Fruit fly (Drosophila melanogaster) whole organism, embryonic: ENCODE data around the gene CG9948.

Experiments used
- Abd-B ChIP-seq: fragments of 200-800 bp; sonication (Bioruptor generic); optimal IDR thresholded peaks from 2 replicates; lab custom pipeline; 2018; ENCODE audit warnings: missing biosample characterization, mild to moderate bottlenecking, missing genetic modification characterization, moderate library complexity
- Blimp-1 ChIP-seq: fragments of 200-800 bp; sonication (Bioruptor generic); optimal IDR thresholded peaks from 3 replicates; lab custom pipeline; 2018; ENCODE audit warnings: missing biosample characterization, missing genetic modification characterization, mild to moderate bottlenecking, moderate library complexity, missing genetic modification reagents
- CG10431 ChIP-seq: fragments of 200-800 bp; sonication (Bioruptor generic); optimal IDR thresholded peaks from 3 replicates; lab custom pipeline; 2018; ENCODE audit warnings: missing biosample characterization, mild to moderate bottlenecking, missing genetic modification characterization
- CG11093 ChIP-seq: fragments of 200-800 bp; sonication (Bioruptor generic); IDR thresholded peaks from 3 replicates; pipeline ENCODE4 v1.3.6; 2022; ENCODE audit warnings: missing biosample characterization, missing genetic modification characterization
- CG11695 ChIP-seq: fragments of 200-800 bp; sonication (Bioruptor generic); IDR thresholded peaks from 3 replicates; pipeline ENCODE4 v1.3.6; 2022; ENCODE audit warnings: missing biosample characterization, missing genetic modification characterization
- CG15011 ChIP-seq: fragments of 200-800 bp; sonication (Bioruptor generic); optimal IDR thresholded peaks from 3 replicates; lab custom pipeline; 2018; ENCODE audit warnings: missing biosample characterization, mild to moderate bottlenecking, missing genetic modification characterization
- CG15269 ChIP-seq: fragments of 200-800 bp; sonication (Bioruptor generic); optimal IDR thresholded peaks from 2 replicates; lab custom pipeline; 2018; ENCODE audit warnings: missing biosample characterization, mild to moderate bottlenecking, missing genetic modification characterization, moderate library complexity
- CG1603 ChIP-seq: fragments of 200-800 bp; sonication (Bioruptor generic); optimal IDR thresholded peaks from 2 replicates; lab custom pipeline; 2019; ENCODE audit warnings: missing biosample characterization, mild to moderate bottlenecking, missing genetic modification characterization, moderate library complexity
- CG1647 ChIP-seq: fragments of 200-800 bp; sonication (Bioruptor generic); optimal IDR thresholded peaks from 3 replicates; lab custom pipeline; 2016; ENCODE audit warnings: missing biosample characterization, missing genetic modification characterization
- CG17802 ChIP-seq: fragments of 200-800 bp; sonication (Bioruptor generic); optimal IDR thresholded peaks from 2 replicates; lab custom pipeline; 2018; ENCODE audit warnings: missing biosample characterization, mild to moderate bottlenecking, missing genetic modification characterization, moderate library complexity
- CG17829 ChIP-seq: fragments of 200-800 bp; optimal IDR thresholded peaks from 2 replicates; lab custom pipeline; 2019; ENCODE audit warnings: missing biosample characterization, mild to moderate bottlenecking, missing genetic modification characterization, moderate library complexity
- CG1832 ChIP-seq: fragments of 200-800 bp; sonication (Bioruptor generic); optimal IDR thresholded peaks from 2 replicates; lab custom pipeline; 2017; ENCODE audit warnings: missing biosample characterization, mild to moderate bottlenecking, missing genetic modification characterization, inconsistent platforms
- CG2202 ChIP-seq: fragments of 200-800 bp; sonication (Bioruptor generic); optimal IDR thresholded peaks from 2 replicates; lab custom pipeline; 2018; ENCODE audit warnings: missing biosample characterization, mild to moderate bottlenecking, missing genetic modification characterization
- CG30431 ChIP-seq: fragments of 200-800 bp; sonication (Bioruptor generic); optimal IDR thresholded peaks from 2 replicates; lab custom pipeline; 2017; ENCODE audit warnings: missing biosample characterization, missing genetic modification characterization
- CG31365 ChIP-seq: fragments of 200-800 bp; sonication (Bioruptor generic); optimal IDR thresholded peaks from 2 replicates; lab custom pipeline; 2018; ENCODE audit warnings: missing biosample characterization, mild to moderate bottlenecking, missing genetic modification characterization
- CG34422 ChIP-seq: fragments of 200-800 bp; sonication (Bioruptor generic); IDR thresholded peaks from 3 replicates; pipeline ENCODE4 v1.3.6; 2022; ENCODE audit warnings: missing biosample characterization, missing genetic modification characterization
- CG7357 ChIP-seq: fragments of 200-800 bp; sonication (Bioruptor generic); IDR thresholded peaks from 3 replicates; pipeline ENCODE4 v1.3.6; 2022; ENCODE audit warnings: missing biosample characterization, missing genetic modification characterization
- CG7786 ChIP-seq: fragments of 200-800 bp; sonication (Bioruptor generic); optimal IDR thresholded peaks from 2 replicates; lab custom pipeline; 2016; ENCODE audit warnings: missing biosample characterization, missing genetic modification characterization
- CG9797 ChIP-seq: fragments of 200-800 bp; sonication (Bioruptor generic); optimal IDR thresholded peaks from 3 replicates; lab custom pipeline; 2018; ENCODE audit warnings: missing biosample characterization, mild to moderate bottlenecking, missing genetic modification characterization
- CHES-1-like ChIP-seq: fragments of 200-800 bp; sonication (Bioruptor generic); optimal IDR thresholded peaks from 2 replicates; lab custom pipeline; 2016; ENCODE audit warnings: missing biosample characterization, missing genetic modification characterization
- Dad ChIP-seq: fragments of 200-800 bp; sonication (Bioruptor generic); optimal IDR thresholded peaks from 3 replicates; lab custom pipeline; 2016; ENCODE audit warnings: missing biosample characterization, missing genetic modification characterization
- Dip3 ChIP-seq: fragments of 200-800 bp; sonication (Bioruptor generic); optimal IDR thresholded peaks from 3 replicates; lab custom pipeline; 2016; ENCODE audit warnings: missing biosample characterization, missing genetic modification characterization
- Doc2 ChIP-seq: fragments of 200-800 bp; sonication (Bioruptor generic); IDR thresholded peaks from 2 replicates; pipeline ENCODE4 v1.3.6; 2022; ENCODE audit warnings: missing biosample characterization, missing genetic modification characterization
- Dref ChIP-seq: fragments of 200-800 bp; sonication (Bioruptor generic); IDR thresholded peaks from 2 replicates; pipeline ENCODE4 v1.3.6; 2022; ENCODE audit warnings: missing biosample characterization, missing genetic modification characterization
- ERR ChIP-seq: fragments of 200-800 bp; sonication (Bioruptor generic); optimal IDR thresholded peaks from 2 replicates; lab custom pipeline; 2016; ENCODE audit warnings: missing biosample characterization, missing genetic modification characterization
- Fer1 ChIP-seq: fragments of 200-800 bp; sonication (Bioruptor generic); optimal IDR thresholded peaks from 2 replicates; lab custom pipeline; 2017; ENCODE audit warnings: missing biosample characterization, mild to moderate bottlenecking, missing genetic modification characterization
- HLHmδ ChIP-seq: fragments of 200-800 bp; sonication (Bioruptor generic); optimal IDR thresholded peaks from 2 replicates; lab custom pipeline; 2018; ENCODE audit warnings: missing biosample characterization, mild to moderate bottlenecking, missing genetic modification characterization, moderate library complexity
- Jarid2 ChIP-seq: fragments of 200-800 bp; sonication (Bioruptor generic); optimal IDR thresholded peaks from 3 replicates; lab custom pipeline; 2017; ENCODE audit warnings: mild to moderate bottlenecking, missing biosample characterization, missing genetic modification reagents, missing genetic modification characterization
- Lpt ChIP-seq: fragments of >200 bp; optimal IDR thresholded peaks from 2 replicates; lab custom pipeline; 2018; ENCODE audit warnings: missing biosample characterization, missing genetic modification characterization
- Mad ChIP-seq: fragments of 200-800 bp; sonication (Bioruptor generic); optimal IDR thresholded peaks from 2 replicates; lab custom pipeline; 2016; ENCODE audit warnings: missing biosample characterization, missing genetic modification characterization
- Med ChIP-seq: fragments of 200-800 bp; sonication (Bioruptor generic); peaks from one replicate; lab custom pipeline; 2016; ENCODE audit warnings: missing biosample characterization, missing genetic modification characterization, mild to moderate bottlenecking, inconsistent platforms, moderate library complexity
- Ptx1 ChIP-seq: fragments of 200-800 bp; sonication (Bioruptor generic); IDR thresholded peaks from 2 replicates; pipeline ENCODE4 v1.3.6; 2022; ENCODE audit warnings: missing biosample characterization, missing genetic modification characterization
- YL-1 ChIP-seq: fragments of 200-800 bp; sonication (Bioruptor generic); optimal IDR thresholded peaks from 3 replicates; lab custom pipeline; 2017; ENCODE audit warnings: missing biosample characterization, mild to moderate bottlenecking, missing genetic modification characterization
- abd-A ChIP-seq: fragments of 200-800 bp; sonication (Bioruptor generic); optimal IDR thresholded peaks from 3 replicates; lab custom pipeline; 2019; ENCODE audit warnings: missing biosample characterization, mild to moderate bottlenecking, missing genetic modification characterization, moderate library complexity
- chif ChIP-seq, 2 experiments: fragments of 200-800 bp; sonication (Bioruptor generic); optimal IDR thresholded peaks; 3 replicates each; lab custom pipeline; 2016; ENCODE audit warnings: missing biosample characterization in 2 of 2, missing genetic modification characterization in 2 of 2
- dm ChIP-seq: fragments of 200-800 bp; sonication (Bioruptor generic); optimal IDR thresholded peaks from 3 replicates; lab custom pipeline; 2016; ENCODE audit warnings: missing biosample characterization, missing genetic modification characterization
- dpn ChIP-seq, 2 experiments: fragments of 200-800 bp; sonication (Bioruptor generic); optimal IDR thresholded peaks; 3 replicates each; lab custom pipeline; 2016; ENCODE audit warnings: missing biosample characterization in 2 of 2, missing genetic modification characterization in 2 of 2
- esg ChIP-seq: fragments of 200-800 bp; sonication (Bioruptor generic); conservative IDR thresholded peaks from 2 replicates; pipeline ENCODE4 v1.3.6; 2022; ENCODE audit warnings: missing biosample characterization, missing genetic modification characterization
- eve ChIP-seq, 2 experiments: fragments of >200 bp; optimal IDR thresholded peaks; 2 replicates each; lab custom pipeline; 2017; ENCODE audit warnings: missing biosample characterization in 2 of 2, missing genetic modification characterization in 2 of 2
- eyg ChIP-seq: fragments of 200-800 bp; sonication (Bioruptor generic); optimal IDR thresholded peaks from 3 replicates; lab custom pipeline; 2016; ENCODE audit warnings: missing biosample characterization, missing genetic modification characterization
- fd3F ChIP-seq: fragments of 200-800 bp; sonication (Bioruptor generic); optimal IDR thresholded peaks from 2 replicates; lab custom pipeline; 2018; ENCODE audit warnings: missing biosample characterization, mild to moderate bottlenecking, missing genetic modification characterization, moderate library complexity
- grn ChIP-seq: fragments of 200-800 bp; sonication (Bioruptor generic); optimal IDR thresholded peaks from 3 replicates; lab custom pipeline; 2017; ENCODE audit warnings: missing biosample characterization, missing genetic modification characterization
- h ChIP-seq: fragments of >200 bp; optimal IDR thresholded peaks from 2 replicates; lab custom pipeline; 2017
- hbn ChIP-seq: fragments of 200-800 bp; sonication (Bioruptor generic); IDR thresholded peaks from 2 replicates; pipeline ENCODE4 v1.3.6; 2022; ENCODE audit warnings: missing biosample characterization, missing genetic modification characterization; ENCODE audit not compliant: partially characterized antibody
- insv ChIP-seq, 2 experiments: fragments of 200-800 bp; sonication (Bioruptor generic); optimal IDR thresholded peaks; 3 replicates each; lab custom pipeline; 2016 to 2018; ENCODE audit warnings: missing biosample characterization in 2 of 2, missing genetic modification characterization in 2 of 2
- nau ChIP-seq: fragments of 200-800 bp; sonication (Bioruptor generic); optimal IDR thresholded peaks from 3 replicates; lab custom pipeline; 2017; ENCODE audit warnings: missing biosample characterization, mild to moderate bottlenecking, missing genetic modification characterization, missing genetic modification reagents
- pum ChIP-seq: fragments of 200-800 bp; sonication (Bioruptor generic); optimal IDR thresholded peaks from 2 replicates; lab custom pipeline; 2016; ENCODE audit warnings: missing biosample characterization, missing genetic modification characterization
- pzg ChIP-seq: fragments of 200-800 bp; sonication (Bioruptor generic); optimal IDR thresholded peaks from 3 replicates; lab custom pipeline; 2018; ENCODE audit warnings: missing biosample characterization, mild to moderate bottlenecking, missing genetic modification characterization, moderate library complexity
- so ChIP-seq: fragments of 200-800 bp; sonication (Bioruptor generic); IDR thresholded peaks from 3 replicates; pipeline ENCODE4 v1.3.6; 2022; ENCODE audit warnings: missing biosample characterization, missing genetic modification characterization
- vvl ChIP-seq: fragments of 200-800 bp; sonication (Bioruptor generic); IDR thresholded peaks from 2 replicates; pipeline ENCODE4 v1.3.6; 2022; ENCODE audit warnings: missing biosample characterization, missing genetic modification characterization

CG9948 gene

DNA sequence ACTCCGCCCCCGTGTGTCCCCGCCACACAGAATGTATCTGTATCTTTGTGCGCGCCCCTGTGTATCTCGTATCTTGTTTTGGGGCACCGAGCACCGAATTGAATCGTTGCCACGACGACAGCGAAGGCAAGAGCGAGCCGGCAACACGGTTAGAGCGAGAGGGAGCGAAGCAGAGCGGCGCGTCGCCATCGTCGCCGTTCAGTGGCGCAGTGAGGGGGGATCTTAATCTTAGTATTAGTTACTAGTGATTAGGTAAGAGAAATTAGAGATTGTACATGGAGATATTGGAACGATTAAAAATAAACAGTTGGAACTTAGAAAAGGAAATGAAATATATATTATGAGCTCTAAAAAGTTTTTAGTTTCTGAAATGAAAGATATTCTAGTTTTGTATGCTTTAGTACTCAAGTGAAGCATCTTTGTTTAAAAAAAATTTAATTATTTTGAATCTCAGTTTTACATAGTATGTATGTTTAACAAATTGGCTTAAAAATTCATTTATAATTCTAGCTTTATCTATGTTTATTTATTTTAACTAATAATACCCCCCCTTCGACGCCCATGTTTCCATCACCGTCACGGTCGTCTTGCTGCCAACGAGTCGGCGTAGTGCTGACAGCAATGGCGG, 33.3 kb downstream of the CG9948 start (continued):
- TF ChIP-seq CG30431 (GFP tag; lab: Kevin White, UChicago) (peak; percentile 69), Dip3 (GFP tag; lab: Kevin White, UChicago) (no peak), CG1603 (peak; percentile 51), CG31365 (tag; lab: Kevin White, UChicago) (no peak), fd3F (GFP tag; lab: Kevin White, UChicago) (peak; percentile 80), ERR (GFP tag; lab: Kevin White, UChicago) (no peak), CG1832 (GFP tag; lab: Kevin White, UChicago) (peak; percentile 91), HLHmδ (no peak), Ptx1 (GFP tag; lab: Robert Waterston, UW) (peak; percentile 91), CG2202 (tag; lab: Kevin White, UChicago) (peak; percentile 58), pzg (GFP tag; lab: Kevin White, UChicago) (no peak), hbn (GFP tag; lab: Robert Waterston, UW) (no peak), Lpt (GFP tag; lab: Kevin White, UChicago) (no peak), Med (peak; percentile 92), Jarid2 (GFP tag; lab: Kevin White, UChicago) (peak; percentile 79), chif (GFP tag; optimal IDR thresholded peaks at IDR 0.05; lab: Kevin White, UChicago) (peak; percentile 42 to 53), dm (GFP tag; lab: Kevin White, UChicago) (peak; percentile 23), vvl (peak; percentile 87), CG1647 (GFP tag; lab: Kevin White, UChicago) (no peak), Fer1 (GFP tag; lab: Kevin White, UChicago) (peak; percentile 94), CHES-1-like (peak; percentile 27), Dref (0 out of 2 replicates have a peak, but pooled peaks have one; percentile 27), CG7357 (GFP tag; lab: Robert Waterston, UW) (peak; percentile 81), grn (peak; percentile 28), Dad (GFP tag; lab: Kevin White, UChicago) (peak; percentile 60), dpn (GFP tag; optimal IDR thresholded peaks at IDR 0.05; lab: Kevin White, UChicago) (peak; percentile 77), CG11093 (GFP tag; lab: Robert Waterston, UW) (peak; percentile 81), CG34422 (GFP tag; lab: Robert Waterston, UW) (peak; percentile 84), insv (GFP tag; optimal IDR thresholded peaks at IDR 0.05; lab: Kevin White, UChicago) (peak in 1 of 2 experiments; percentile 41), CG15269 (tag; lab: Kevin White, UChicago) (peak; percentile 90), Abd-B (GFP tag; lab: Kevin White, UChicago) (peak; percentile 95), esg (GFP tag; lab: Robert Waterston, UW) (peak; percentile 81), CG7786 (GFP tag; lab: Kevin White, UChicago) (peak; percentile 20), eyg (peak; percentile 51), h (lab: Kevin White, UChicago) (no peak), nau (GFP tag; lab: Kevin White, UChicago) (peak; percentile 94), CG10431 (GFP tag; lab: Kevin White, UChicago) (peak; percentile 65), Doc2 (GFP tag; lab: Robert Waterston, UW) (0 out of 2 replicates have a peak, but pooled peaks have one; percentile 40), Mad (GFP tag; lab: Kevin White, UChicago) (no peak), CG17829 (peak; percentile 96), CG17802 (tag; lab: Kevin White, UChicago) (peak; percentile 34), so (GFP tag; lab: Robert Waterston, UW) (peak; percentile 79; the same call in 2 of the 3 replicates), CG9797 (GFP tag; lab: Kevin White, UChicago) (peak; percentile 25), abd-A (tag; lab: Kevin White, UChicago) (peak; percentile 20), pum (GFP tag; lab: Kevin White, UChicago) (peak; percentile 73), Blimp-1 (GFP tag; lab: Kevin White, UChicago) (peak; percentile 89), eve (GFP tag; optimal IDR thresholded peaks at IDR 0.05; lab: Kevin White, UChicago) (peak in 1 of 2 experiments; percentile 90), CG15011 (GFP tag; lab: Kevin White, UChicago) (peak; percentile 93), YL-1 (GFP tag; lab: Kevin White, UChicago) (peak; percentile 48), CG11695 (GFP tag; lab: Robert Waterston, UW) (peak; percentile 90)
